Worm (Caenorhabditis elegans) whole organism, L4 larva: ENCODE results near the gene F54F2.9.

Experiments used
- F10B5.3 ChIP-seq: sonication (generic microtip); optimal IDR thresholded peaks from 2 replicates; lab custom pipeline; 2016; ENCODE audit warnings: mild to moderate bottlenecking, missing genetic modification characterization, missing compliant biosample characterization
- F49E8.2 ChIP-seq: sonication (generic microtip); optimal IDR thresholded peaks from 2 replicates; lab custom pipeline; 2016; ENCODE audit warnings: missing compliant biosample characterization, mild to moderate bottlenecking, missing genetic modification characterization, borderline replicate concordance
- Y48G9A.11 ChIP-seq: fragments of 200-800 bp; sonication (Bioruptor generic); IDR thresholded peaks from 2 replicates; pipeline ENCODE4 v1.3.6; 2022; ENCODE audit warnings: missing genetic modification reagents, missing genetic modification characterization, missing compliant biosample characterization
- ZK546.5 ChIP-seq, 2 experiments: sonication (generic microtip); optimal IDR thresholded peaks; 2 replicates each; lab custom pipeline; 2017; ENCODE audit warnings: missing biosample characterization in 2 of 2, missing genetic modification characterization in 2 of 2
- ceh-62 ChIP-seq: sonication (generic microtip); optimal IDR thresholded peaks from 2 replicates; lab custom pipeline; 2017; ENCODE audit warnings: missing biosample characterization, missing genetic modification characterization
- cey-2 ChIP-seq: sonication (generic microtip); optimal IDR thresholded peaks from 3 replicates; lab custom pipeline; 2017; ENCODE audit warnings: missing genetic modification characterization, mild to moderate bottlenecking, missing compliant biosample characterization, antibody characterized with exemption, borderline replicate concordance; ENCODE audit not compliant: insufficient read depth
- daf-12 ChIP-seq: fragments of 150-350 bp; optimal IDR thresholded peaks from 2 replicates; lab custom pipeline; 2014; ENCODE audit warnings: missing biosample characterization, missing genetic modification reagents, missing genetic modification characterization
- daf-16 ChIP-seq, 3 experiments: sonication (generic microtip); optimal IDR thresholded peaks; 2 replicates each; lab custom pipeline; 2016 to 2017; ENCODE audit warnings: missing genetic modification characterization in 3 of 3, missing genetic modification reagents in 3 of 3, mild to moderate bottlenecking in 2 of 3, missing compliant biosample characterization in 2 of 3, missing biosample characterization in 1 of 3, moderate library complexity in 1 of 3
- dmd-9 ChIP-seq: fragments of 200-800 bp; sonication (Bioruptor generic); IDR thresholded peaks from 2 replicates; pipeline ENCODE4 v1.3.6; 2022; ENCODE audit warnings: missing genetic modification reagents, missing genetic modification characterization, missing compliant biosample characterization
- dpl-1 ChIP-seq: fragments of 150-350 bp; optimal IDR thresholded peaks from 2 replicates; lab custom pipeline; 2014; ENCODE audit warnings: missing biosample characterization, missing genetic modification reagents, missing genetic modification characterization
- fkh-10 ChIP-seq: fragments of 150-350 bp; optimal IDR thresholded peaks from 2 replicates; lab custom pipeline; 2014; ENCODE audit warnings: missing biosample characterization, missing genetic modification reagents, missing genetic modification characterization
- hif-1 ChIP-seq, 2 experiments: sonication (generic microtip); optimal IDR thresholded peaks; 2 replicates each; lab custom pipeline; 2016 to 2017; ENCODE audit warnings: missing compliant biosample characterization in 2 of 2, missing genetic modification characterization in 2 of 2, missing genetic modification reagents in 2 of 2, missing genotype in 2 of 2, mild to moderate bottlenecking in 1 of 2
- hlh-30 ChIP-seq: sonication (generic microtip); optimal IDR thresholded peaks from 2 replicates; lab custom pipeline; 2017; ENCODE audit warnings: antibody characterized with exemption, mild to moderate bottlenecking, missing genetic modification characterization, missing compliant biosample characterization; ENCODE audit not compliant: insufficient read depth
- jun-1 ChIP-seq: fragments of 150-350 bp; optimal IDR thresholded peaks from 2 replicates; lab custom pipeline; 2014; ENCODE audit warnings: missing biosample characterization, missing genetic modification reagents, missing genetic modification characterization
- lsy-2 ChIP-seq, 2 experiments: fragments of 150-350 bp in 1 of 2; sonication (generic microtip) in 1 of 2; optimal IDR thresholded peaks; 2 replicates each; lab custom pipeline; 2014 to 2017; ENCODE audit warnings: missing biosample characterization in 2 of 2, missing genetic modification characterization in 2 of 2
- mep-1 ChIP-seq: fragments of 150-350 bp; sonication (generic microtip); optimal IDR thresholded peaks from 3 replicates; lab custom pipeline; 2014; ENCODE audit warnings: missing biosample characterization, missing genetic modification characterization
- mes-2 ChIP-seq: sonication (generic microtip); optimal IDR thresholded peaks from 2 replicates; lab custom pipeline; 2016; ENCODE audit warnings: missing genotype, mild to moderate bottlenecking, missing genetic modification characterization, missing compliant biosample characterization; ENCODE audit not compliant: poor library complexity, severe bottlenecking
- mxl-2 ChIP-seq: fragments of 200-800 bp; sonication (Bioruptor generic); conservative IDR thresholded peaks from 2 replicates; pipeline ENCODE4 v1.3.6; 2022; ENCODE audit warnings: missing genetic modification reagents, missing genetic modification characterization, missing compliant biosample characterization
- nhr-11 ChIP-seq: fragments of 150-350 bp; optimal IDR thresholded peaks from 2 replicates; lab custom pipeline; 2014; ENCODE audit warnings: missing biosample characterization, missing genetic modification characterization
- nhr-111 ChIP-seq: fragments of 200-800 bp; sonication (Bioruptor generic); optimal IDR thresholded peaks from 2 replicates; lab custom pipeline; 2018; ENCODE audit warnings: mild to moderate bottlenecking, missing genetic modification characterization, missing compliant biosample characterization
- pha-4 ChIP-seq, 2 experiments: fragments of 150-350 bp in 1 of 2; fragments of 200-800 bp in 1 of 2; sonication (Bioruptor generic) in 1 of 2; IDR thresholded peaks in 1 of 2; optimal IDR thresholded peaks in 1 of 2; 2 replicates each; pipeline versions ENCODE4 v1.3.6 to Lab custom; 2014 to 2022; ENCODE audit warnings: missing genetic modification characterization in 2 of 2, missing genetic modification reagents in 2 of 2, missing biosample characterization in 1 of 2, missing compliant biosample characterization in 1 of 2
- set-16 ChIP-seq: fragments of 200-800 bp; sonication (Bioruptor generic); IDR thresholded peaks from 2 replicates; pipeline ENCODE4 v1.3.6; 2022; ENCODE audit warnings: missing genetic modification reagents, missing genetic modification characterization, missing compliant biosample characterization
- spr-1 ChIP-seq: sonication (generic microtip); optimal IDR thresholded peaks from 2 replicates; lab custom pipeline; 2016; ENCODE audit warnings: mild to moderate bottlenecking, missing genetic modification characterization, missing compliant biosample characterization
- tag-97 ChIP-seq: fragments of 200-800 bp; sonication (Bioruptor generic); IDR thresholded peaks from 2 replicates; pipeline ENCODE4 v1.3.6; 2022; ENCODE audit warnings: missing genetic modification characterization, missing compliant biosample characterization
- unc-62 ChIP-seq, 3 experiments: fragments of 150-350 bp in 1 of 3; sonication (generic microtip); optimal IDR thresholded peaks in 2 of 3; peaks in 1 of 3; 1 replicate in 1 of 3; 2 replicates in 2 of 3; lab custom pipeline; 2014 to 2017; ENCODE audit warnings: missing biosample characterization in 3 of 3, missing genetic modification characterization in 3 of 3, missing genetic modification reagents in 3 of 3, missing genotype in 1 of 3
- zag-1 ChIP-seq: fragments of 150-350 bp; optimal IDR thresholded peaks from 2 replicates; lab custom pipeline; 2014; ENCODE audit warnings: missing biosample characterization, missing genetic modification characterization
- zfp-3 ChIP-seq: fragments of 200-800 bp; sonication (Bioruptor generic); conservative IDR thresholded peaks from 2 replicates; pipeline ENCODE4 v1.3.6; 2022; ENCODE audit warnings: missing genetic modification reagents, missing genetic modification characterization, missing compliant biosample characterization
- zip-2 ChIP-seq: fragments of 150-350 bp; optimal IDR thresholded peaks from 2 replicates; lab custom pipeline; 2014; ENCODE audit warnings: missing biosample characterization, missing genetic modification characterization

Gene F54F2.9

ce11 chrIII:8844137-8844536 is 17.1 kb upstream of the F54F2.9 start:
- no peak for TF ChIP-seq pha-4 (GFP tag; IDR thresholded peaks at IDR 0.05; lab: Robert Waterston, UW)
- no peak for TF ChIP-seq pha-4 (tag; optimal IDR thresholded peaks at IDR 0.05; lab: Kevin White, UChicago)
- TF ChIP-seq fkh-10 (GFP tag; lab: Kevin White, UChicago), result no peak
- no peak for TF ChIP-seq Y48G9A.11 (GFP tag; lab: Robert Waterston, UW)
- TF ChIP-seq ceh-62 (tag; lab: Kevin White, UChicago), result no peak
- no peak for TF ChIP-seq nhr-11 (tag; lab: Kevin White, UChicago)
- TF ChIP-seq daf-12, result no peak
- TF ChIP-seq cey-2 (tag; lab: Kevin White, UChicago), result no peak
- TF ChIP-seq jun-1 (tag; lab: Kevin White, UChicago), result no peak
- no peak for TF ChIP-seq zfp-3 (GFP tag; lab: Robert Waterston, UW)
- no peak for TF ChIP-seq tag-97
- TF ChIP-seq F10B5.3 (tag; lab: Kevin White, UChicago), result no peak
- TF ChIP-seq daf-16 (GFP tag; optimal IDR thresholded peaks at IDR 0.05; lab: Kevin White, UChicago), result no peak
- no peak for TF ChIP-seq daf-16 (tag; optimal IDR thresholded peaks at IDR 0.05; lab: Kevin White, UChicago)
- TF ChIP-seq spr-1 (tag; lab: Kevin White, UChicago), result no peak

ce11 chrIII:8839813-8840212 is 12.8 kb upstream of the F54F2.9 start:
- TF ChIP-seq zag-1 (tag; lab: Kevin White, UChicago), result no peak
- TF ChIP-seq unc-62 (GFP tag; optimal IDR thresholded peaks at IDR 0.05 in 1 of 2; lab: Kevin White, UChicago), result peak in 1 of 2 experiments; percentile 83
- no peak for TF ChIP-seq unc-62 (tag; optimal IDR thresholded peaks at IDR 0.05; lab: Kevin White, UChicago)

ce11 chrIII:8838075-8838474 is 11.0 kb upstream of the F54F2.9 start, which contains the start of gene F44E2.4:
Gene F44E2.4 (minus strand): TSS chrIII:8838424.
- no peak for TF ChIP-seq daf-12
- no peak for TF ChIP-seq fkh-10 (GFP tag; lab: Kevin White, UChicago)
- TF ChIP-seq hlh-30, result no peak
- no peak for TF ChIP-seq F49E8.2 (tag; lab: Kevin White, UChicago)
- TF ChIP-seq hif-1 (tag; optimal IDR thresholded peaks at IDR 0.05; lab: Kevin White, UChicago), result no peak
- TF ChIP-seq ZK546.5 (tag; optimal IDR thresholded peaks at IDR 0.05; lab: Kevin White, UChicago), result no peak
- TF ChIP-seq nhr-111 (GFP tag; lab: Kevin White, UChicago), result no peak
- TF ChIP-seq set-16, result no peak
- no peak for TF ChIP-seq zfp-3 (GFP tag; lab: Robert Waterston, UW)

- TF ChIP-seq mes-2 (tag; lab: Kevin White, UChicago) (no peak), lsy-2 (tag; optimal IDR thresholded peaks at IDR 0.05; lab: Kevin White, UChicago) (peak in 1 of 2 experiments; percentile 18)
Measured at ce11 chrIII:8831059-8831750, 4.2 kb upstream of the F54F2.9 start, which contains the start of gene F44E2.10. Gene F44E2.10 (minus strand): TSS chrIII:8831109.

- no peak for TF ChIP-seq mep-1 (tag; lab: Kevin White, UChicago)
- peak in 1 of 2 experiments; percentile 8 for TF ChIP-seq hif-1 (tag; optimal IDR thresholded peaks at IDR 0.05; lab: Kevin White, UChicago)
- peak; percentile 82 for TF ChIP-seq mes-2 (tag; lab: Kevin White, UChicago)
- TF ChIP-seq lsy-2 (tag; optimal IDR thresholded peaks at IDR 0.05; lab: Kevin White, UChicago), result peak in 1 of 2 experiments; percentile 44
- TF ChIP-seq mxl-2 (GFP tag; lab: Robert Waterston, UW), result no peak
- TF ChIP-seq dmd-9, result no peak
- TF ChIP-seq dpl-1 (GFP tag; lab: Kevin White, UChicago), result peak; percentile 13
- TF ChIP-seq zip-2, result no peak
Measured at ce11 chrIII:8829245-8829644, 2.2 kb upstream of the F54F2.9 start, which contains the start of gene F44E2.3. Gene F44E2.3 (minus strand): TSS chrIII:8829305.
